Fruit fly (Drosophila melanogaster) whole organism, prepupa: ENCODE results near the gene CG8379.

Experiments
- Blimp-1 ChIP-seq: fragments of 200-800 bp; sonication (Bioruptor generic); optimal IDR thresholded peaks from 3 replicates; lab custom pipeline; 2017; ENCODE audit warnings: missing biosample characterization, missing genetic modification characterization, mild to moderate bottlenecking, moderate library complexity, missing genetic modification reagents
- CG6163 ChIP-seq: fragments of 200-800 bp; sonication (Bioruptor generic); IDR thresholded peaks from 3 replicates; pipeline ENCODE4 v1.3.6; 2022; ENCODE audit warnings: missing biosample characterization, missing genetic modification characterization
- CG6792 ChIP-seq: fragments of 200-800 bp; sonication (Bioruptor generic); optimal IDR thresholded peaks from 3 replicates; lab custom pipeline; 2016; ENCODE audit warnings: missing biosample characterization, missing genetic modification characterization
- CG6854 ChIP-seq: fragments of 200-800 bp; sonication (Bioruptor generic); optimal IDR thresholded peaks from 2 replicates; lab custom pipeline; 2017; ENCODE audit warnings: missing biosample characterization, mild to moderate bottlenecking, missing genetic modification characterization
- Hr4 ChIP-seq: fragments of 200-800 bp; sonication (Bioruptor generic); optimal IDR thresholded peaks from 3 replicates; lab custom pipeline; 2016; ENCODE audit warnings: missing biosample characterization, missing genetic modification characterization
- Smox ChIP-seq: fragments of 200-800 bp; sonication (Bioruptor generic); optimal IDR thresholded peaks from 3 replicates; lab custom pipeline; 2016; ENCODE audit warnings: missing biosample characterization, missing genetic modification characterization
- Sox14 ChIP-seq: fragments of 200-800 bp; sonication (Bioruptor generic); optimal IDR thresholded peaks from 3 replicates; lab custom pipeline; 2016; ENCODE audit warnings: missing biosample characterization, missing genetic modification characterization
- achi ChIP-seq: fragments of 200-800 bp; sonication (Bioruptor generic); optimal IDR thresholded peaks from 3 replicates; lab custom pipeline; 2016; ENCODE audit warnings: missing biosample characterization, missing genetic modification characterization
- spab ChIP-seq: fragments of 200-800 bp; sonication (Bioruptor generic); optimal IDR thresholded peaks from 2 replicates; lab custom pipeline; 2017; ENCODE audit warnings: missing biosample characterization, mild to moderate bottlenecking, missing genetic modification characterization, missing genetic modification reagents
- svp ChIP-seq: fragments of 200-800 bp; sonication (Bioruptor generic); peaks from one replicate; lab custom pipeline; 2016; ENCODE audit warnings: missing biosample characterization, missing genetic modification characterization

- TF ChIP-seq spab = peak; percentile 99
- peak; percentile 84 for TF ChIP-seq Blimp-1 (GFP tag; lab: Kevin White, UChicago)
- TF ChIP-seq Smox (GFP tag; lab: Kevin White, UChicago) = peak; percentile 97
- TF ChIP-seq CG6163 (GFP tag; lab: Robert Waterston, UW) = peak; percentile 99
- peak; percentile 100 for TF ChIP-seq Hr4 (GFP tag; lab: Kevin White, UChicago)
- peak; percentile 89 for TF ChIP-seq CG6854 (GFP tag; lab: Kevin White, UChicago)
- peak; percentile 98 for TF ChIP-seq achi
- peak; percentile 99 for TF ChIP-seq Sox14
- peak; percentile 98 for TF ChIP-seq svp
- peak; percentile 99 for TF ChIP-seq CG6792 (GFP tag; lab: Kevin White, UChicago)
Observed at dm6 chr3R:8811323-8811936, 12.8 kb upstream of the CG8379 start.
